Fruit fly (Drosophila melanogaster): ENCODE measurements around the gene CG10077.

CG10077 gene

dm6 chr3L:6955254-6956229 lies at the start of gene CG10077, which contains the start of gene CG9948:
CG10077 (minus strand) TSS chr3L:6955904.
CG9948 (plus strand) TSS chr3L:6955991.
- TF ChIP-seq psq (optimal IDR thresholded peaks at IDR 0.05) (no peak), pan (optimal IDR thresholded peaks at IDR 0.05) (no peak), EcR (GFP tag; optimal IDR thresholded peaks at IDR 0.05) (no peak), usp (GFP tag; optimal IDR thresholded peaks at IDR 0.05) (no peak)

dm6 chr3L:7003132-7003531 lies 47.4 kb upstream of the CG10077 start:
- TF ChIP-seq psq (optimal IDR thresholded peaks at IDR 0.05) (no peak), Dll (optimal IDR thresholded peaks at IDR 0.05) (no peak), usp (GFP tag; optimal IDR thresholded peaks at IDR 0.05) (no peak), EcR (GFP tag; optimal IDR thresholded peaks at IDR 0.05) (no peak)

- TF ChIP-seq Dll (optimal IDR thresholded peaks at IDR 0.05) (no peak), pan (optimal IDR thresholded peaks at IDR 0.05) (no peak), psq (optimal IDR thresholded peaks at IDR 0.05) (no peak), CG8478 (optimal IDR thresholded peaks at IDR 0.05) (no peak), EcR (GFP tag; optimal IDR thresholded peaks at IDR 0.05) (no peak), usp (GFP tag; optimal IDR thresholded peaks at IDR 0.05) (no peak)
These were observed 46.7 kb upstream of the CG10077 start for dm6 chr3L:7002355-7002754.

dm6 chr3L:7001855-7002254 lies 46.2 kb upstream of the CG10077 start:
- TF ChIP-seq pan (optimal IDR thresholded peaks at IDR 0.05) = no peak

dm6 chr3L:6999993-7000392 lies 44.3 kb upstream of the CG10077 start:
- TF ChIP-seq CG8478 (optimal IDR thresholded peaks at IDR 0.05) (no peak), pan (optimal IDR thresholded peaks at IDR 0.05) (no peak), EcR (GFP tag; optimal IDR thresholded peaks at IDR 0.05) (no peak), usp (GFP tag; optimal IDR thresholded peaks at IDR 0.05) (no peak), psq (optimal IDR thresholded peaks at IDR 0.05) (no peak), Dll (optimal IDR thresholded peaks at IDR 0.05) (no peak)

dm6 chr3L:6998692-6999091 lies 43.0 kb upstream of the CG10077 start, which contains the start of gene Mp:
Mp (plus strand) TSS chr3L:6998843.
- no peak for TF ChIP-seq EcR (GFP tag; optimal IDR thresholded peaks at IDR 0.05)

dm6 chr3L:6997410-6997809 lies 41.7 kb upstream of the CG10077 start:
- TF ChIP-seq Dll (optimal IDR thresholded peaks at IDR 0.05) = peak; percentile 73
- no peak for TF ChIP-seq psq (optimal IDR thresholded peaks at IDR 0.05)

- TF ChIP-seq CG8478 (optimal IDR thresholded peaks at IDR 0.05) = no peak
- TF ChIP-seq EcR (GFP tag; optimal IDR thresholded peaks at IDR 0.05) = no peak
- no peak for TF ChIP-seq usp (GFP tag; optimal IDR thresholded peaks at IDR 0.05)
- no peak for TF ChIP-seq Dll (optimal IDR thresholded peaks at IDR 0.05)
- no peak for TF ChIP-seq pan (optimal IDR thresholded peaks at IDR 0.05)
- TF ChIP-seq psq (optimal IDR thresholded peaks at IDR 0.05) = no peak
These were observed 41.2 kb upstream of the CG10077 start for dm6 chr3L:6996907-6997306.

dm6 chr3L:6995364-6995749 lies 39.7 kb upstream of the CG10077 start:
- no peak for TF ChIP-seq Dll (optimal IDR thresholded peaks at IDR 0.05)
- TF ChIP-seq usp (GFP tag; optimal IDR thresholded peaks at IDR 0.05) = no peak
- TF ChIP-seq pan (optimal IDR thresholded peaks at IDR 0.05) = no peak
- no peak for TF ChIP-seq EcR (GFP tag; optimal IDR thresholded peaks at IDR 0.05)
- no peak for TF ChIP-seq CG8478 (optimal IDR thresholded peaks at IDR 0.05)
- no peak for TF ChIP-seq psq (optimal IDR thresholded peaks at IDR 0.05)

dm6 chr3L:6993350-6993749 lies 37.6 kb upstream of the CG10077 start:
- TF ChIP-seq EcR (GFP tag; optimal IDR thresholded peaks at IDR 0.05) (no peak), Dll (optimal IDR thresholded peaks at IDR 0.05) (no peak)

dm6 chr3L:6990288-6990687 lies 34.6 kb upstream of the CG10077 start, which contains the start of gene bin:
bin (plus strand) TSS chr3L:6990622.
- TF ChIP-seq CG8478 (optimal IDR thresholded peaks at IDR 0.05) = no peak
- no peak for TF ChIP-seq EcR (GFP tag; optimal IDR thresholded peaks at IDR 0.05)
- no peak for TF ChIP-seq psq (optimal IDR thresholded peaks at IDR 0.05)
- TF ChIP-seq pan (optimal IDR thresholded peaks at IDR 0.05) = no peak
- no peak for TF ChIP-seq Dll (optimal IDR thresholded peaks at IDR 0.05)
- no peak for TF ChIP-seq usp (GFP tag; optimal IDR thresholded peaks at IDR 0.05)

dm6 chr3L:6988942-6989569 lies 33.4 kb upstream of the CG10077 start:
- TF ChIP-seq EcR (GFP tag; optimal IDR thresholded peaks at IDR 0.05) (no peak), usp (GFP tag; optimal IDR thresholded peaks at IDR 0.05) (no peak), CG8478 (optimal IDR thresholded peaks at IDR 0.05) (no peak)

- TF ChIP-seq Dll (optimal IDR thresholded peaks at IDR 0.05) (no peak), usp (GFP tag; optimal IDR thresholded peaks at IDR 0.05) (no peak), psq (optimal IDR thresholded peaks at IDR 0.05) (no peak), pan (optimal IDR thresholded peaks at IDR 0.05) (no peak), EcR (GFP tag; optimal IDR thresholded peaks at IDR 0.05) (no peak), CG8478 (optimal IDR thresholded peaks at IDR 0.05) (no peak)
These were observed 28.8 kb upstream of the CG10077 start, which contains the start of the genes CG32388 and CG43439 for dm6 chr3L:6984486-6984885. CG32388 (minus strand) TSS chr3L:6984586. CG43439 (minus strand) TSS chr3L:6984586.

Measured in whole organism.